Fruit fly (Drosophila melanogaster) ovary, adult (tissue): Measurements from ENCODE around the gene CG14011.

Source experiments
- CG17801 ChIP-seq: fragments of 200-800 bp; optimal IDR thresholded peaks from 2 replicates; lab custom pipeline; 2019; ENCODE audit warnings: missing biosample characterization, mild to moderate bottlenecking, missing genetic modification characterization, moderate library complexity; ENCODE audit not compliant: partially characterized antibody

CG14011 gene

DNA sequence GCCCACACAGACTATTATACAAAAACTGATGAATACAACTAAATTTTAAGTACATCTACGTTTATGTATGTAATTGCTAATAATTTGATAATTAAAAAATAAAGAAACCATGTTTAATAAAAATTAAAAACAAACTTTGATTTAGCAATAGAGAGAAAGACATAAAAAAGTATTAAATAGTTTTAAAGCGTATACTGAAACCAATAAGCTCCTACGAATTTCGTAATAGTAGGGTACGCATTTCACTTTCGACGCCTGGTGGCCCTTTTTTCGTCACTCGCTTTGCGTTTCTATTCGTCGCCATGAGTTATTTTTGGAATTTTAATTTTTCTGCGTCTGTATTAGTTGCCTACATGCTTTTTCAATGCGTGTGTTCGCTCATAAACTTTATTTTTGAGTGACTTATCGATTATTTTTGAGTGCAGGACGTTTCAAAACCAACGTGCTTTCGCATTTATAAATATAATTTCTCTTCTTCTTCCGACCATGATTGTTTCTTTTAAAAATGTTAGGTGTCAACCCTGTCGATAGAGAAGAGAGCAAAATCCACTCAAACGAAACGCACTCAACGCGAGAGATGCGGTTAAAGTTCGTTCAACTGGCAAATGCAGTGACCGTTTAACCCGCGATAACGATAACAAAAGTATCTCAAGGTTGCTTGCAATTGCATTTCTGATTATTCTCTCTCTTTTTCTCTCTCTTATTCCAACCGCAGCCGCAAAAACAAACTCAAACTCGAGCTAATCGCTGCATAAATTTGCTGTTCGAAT is 34.2 kb downstream of the CG14011 start, which contains the start of gene Oscillin:
Gene Oscillin (plus strand): TSS at position 569 of the 770 bp plus-strand sequence.
- peak; percentile 53 for TF ChIP-seq CG17801 (GFP tag; lab: Kevin White, UChicago)

DNA sequence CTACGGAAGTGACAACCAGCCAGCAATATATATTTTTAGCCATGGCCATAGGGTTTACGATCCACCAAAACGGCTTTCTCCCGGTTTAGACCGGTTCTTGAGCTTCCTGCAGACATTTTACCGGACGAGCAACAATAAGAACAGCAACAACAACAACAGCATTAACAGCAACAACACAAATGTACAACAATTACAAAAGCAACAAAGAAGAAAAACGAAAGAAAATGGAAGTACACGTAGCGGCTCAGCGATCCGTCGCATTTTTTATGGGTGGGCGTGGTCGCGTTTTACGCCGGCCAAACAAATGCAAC is 34.8 kb downstream of the CG14011 start:
- no peak for TF ChIP-seq CG17801 (GFP tag; lab: Kevin White, UChicago)

DNA sequence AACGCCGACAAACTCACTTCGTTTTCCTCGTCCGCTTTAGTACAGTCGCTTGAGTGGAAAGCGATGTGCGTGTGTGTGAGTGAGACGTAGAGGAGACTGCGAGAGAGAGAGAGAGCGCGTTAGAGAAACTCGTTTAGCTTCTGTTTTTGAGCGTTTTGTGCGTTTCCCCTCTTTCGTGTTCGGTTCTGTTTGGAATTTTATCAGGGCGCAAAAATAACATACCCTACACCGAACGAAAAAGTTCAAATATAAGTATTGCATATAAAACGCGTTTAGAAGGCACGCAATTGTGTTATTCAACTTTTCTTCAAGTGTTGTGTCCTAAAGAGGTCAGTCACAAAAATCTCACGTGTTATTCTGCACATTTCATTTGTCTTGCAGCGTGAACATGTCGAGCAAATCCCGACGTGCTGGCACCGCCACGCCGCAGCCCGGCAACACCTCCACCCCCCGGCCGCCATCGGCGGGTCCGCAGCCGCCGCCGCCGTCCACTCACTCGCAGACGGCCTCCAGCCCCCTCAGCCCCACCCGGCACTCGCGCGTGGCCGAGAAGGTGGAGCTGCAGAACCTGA is 37.9 kb downstream of the CG14011 start:
- TF ChIP-seq CG17801 (GFP tag; lab: Kevin White, UChicago), result peak; percentile 20

DNA sequence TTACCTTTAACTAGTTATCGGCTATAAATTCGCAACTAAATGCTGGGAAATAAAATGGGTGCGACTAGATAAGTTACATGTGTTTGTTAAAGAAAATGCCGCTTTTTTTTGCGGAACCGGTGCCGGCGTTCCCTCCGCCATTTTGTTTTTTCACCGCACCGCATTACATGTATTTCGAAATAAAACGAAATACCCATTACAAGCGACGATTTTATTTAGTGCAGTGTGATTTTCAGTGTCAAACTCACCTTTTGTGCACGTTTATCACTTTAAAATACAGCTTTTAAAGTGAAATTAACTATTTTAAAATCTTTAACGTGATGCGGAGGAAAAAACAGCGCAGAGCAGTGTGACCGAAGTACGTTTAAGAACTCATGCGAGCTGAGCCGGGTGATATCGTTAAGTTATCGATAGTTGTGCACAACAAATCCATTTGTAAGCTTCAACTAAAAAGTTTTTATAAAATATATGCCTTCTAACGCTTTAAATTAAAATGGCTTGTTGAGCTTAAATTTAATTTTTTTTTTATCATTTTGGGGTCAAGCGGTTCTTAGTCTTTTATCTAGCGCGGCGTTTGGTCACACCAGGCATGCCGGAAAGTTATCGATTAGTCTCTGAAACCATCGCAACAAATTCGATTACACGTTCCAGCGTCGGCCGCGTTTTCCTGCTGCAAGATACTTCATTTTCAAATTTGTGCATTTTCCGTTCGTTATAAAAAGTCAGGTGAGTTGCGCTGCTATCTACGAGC is 38.8 kb downstream of the CG14011 start, which contains the start of the genes Hel25E and Lam:
Gene Hel25E (minus strand): TSS at position 380 of the 751 bp plus-strand sequence.
Gene Lam (plus strand): TSS at position 546 of the 751 bp plus-strand sequence.
- TF ChIP-seq CG17801 (GFP tag; lab: Kevin White, UChicago), result no peak

DNA sequence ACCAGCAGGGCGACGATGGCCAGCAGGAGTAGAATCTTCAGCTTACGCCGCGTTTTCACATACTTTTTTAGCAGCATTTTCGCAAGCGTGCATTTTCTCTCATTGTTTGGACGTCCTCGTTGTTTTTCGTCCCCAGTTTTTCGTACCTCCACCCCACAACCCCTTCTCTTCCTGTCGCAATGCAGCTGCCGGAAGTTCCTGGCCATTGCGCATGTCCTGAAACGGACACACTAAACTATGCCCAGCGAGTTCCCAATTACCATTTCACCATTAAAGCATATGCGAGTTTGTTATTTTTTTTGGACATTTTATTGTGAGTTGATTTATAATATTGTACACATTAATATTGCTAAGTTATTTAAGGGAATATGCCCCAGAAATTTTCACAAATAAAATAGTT is 41.9 kb downstream of the CG14011 start, which contains the start of gene CG14015:
Gene CG14015 (minus strand): TSS at position 163 of the 400 bp plus-strand sequence.
- no peak for TF ChIP-seq CG17801 (GFP tag; lab: Kevin White, UChicago)

DNA sequence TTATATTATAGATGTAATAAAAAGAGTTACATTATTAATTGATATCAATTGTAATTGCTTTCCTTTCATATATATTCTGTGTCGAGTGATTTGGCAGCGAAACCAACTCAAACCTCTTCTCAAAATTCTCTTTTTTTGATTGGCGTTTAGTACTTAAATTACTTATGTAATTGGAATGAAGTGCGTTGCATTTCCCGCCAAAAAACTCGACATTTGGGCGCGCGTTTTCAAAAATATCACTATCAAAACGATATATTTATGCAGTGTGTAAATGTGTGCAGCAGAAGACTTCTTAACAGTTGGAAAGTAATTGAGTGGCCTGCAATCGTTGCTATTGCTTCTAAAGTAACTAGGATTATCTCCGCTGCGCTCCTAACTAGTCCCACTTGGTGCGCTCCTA is 43.9 kb downstream of the CG14011 start:
- TF ChIP-seq CG17801 (GFP tag; lab: Kevin White, UChicago), result no peak

DNA sequence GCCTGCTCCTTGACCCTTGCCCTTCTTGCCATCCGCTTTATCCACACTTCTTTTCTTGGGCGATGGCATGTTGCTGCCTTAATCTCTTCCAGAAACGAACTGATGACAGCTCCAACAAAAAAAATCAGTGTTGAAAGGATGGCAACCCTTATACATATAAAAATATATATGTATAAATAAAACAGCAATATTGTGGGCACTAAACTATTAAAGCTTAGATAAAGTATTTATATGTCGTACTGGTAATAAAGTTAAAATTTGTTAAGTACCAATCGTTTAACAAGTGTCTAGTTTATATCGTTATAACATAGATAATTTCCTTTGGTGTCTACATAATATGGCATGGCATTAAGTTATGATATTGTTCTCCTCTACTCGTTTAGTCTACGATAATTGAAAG is 44.3 kb downstream of the CG14011 start, which contains the start of gene tomb:
Gene tomb (minus strand): TSS at position 101 of the 400 bp plus-strand sequence.
- no peak for TF ChIP-seq CG17801 (GFP tag; lab: Kevin White, UChicago)

DNA sequence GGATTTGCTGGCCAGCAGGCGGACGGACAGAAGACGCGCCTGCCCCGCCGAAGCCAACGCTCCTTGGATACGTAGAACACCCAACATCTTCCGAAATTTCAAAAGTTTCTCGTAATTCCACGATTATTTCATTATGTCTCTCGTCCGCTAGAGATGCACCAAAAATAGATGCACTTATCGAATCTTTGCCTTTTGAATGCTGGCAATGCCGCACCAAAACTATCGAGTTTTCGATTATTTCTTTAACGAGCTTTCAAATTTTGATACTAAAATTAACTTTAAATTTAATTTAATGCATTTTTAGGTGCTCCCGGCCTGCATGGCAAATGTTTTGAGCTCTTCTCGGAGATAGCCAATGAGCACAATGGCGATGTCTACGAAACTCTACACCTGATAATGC is 48.9 kb downstream of the CG14011 start, which contains the start of gene Coq6:
Gene Coq6 (minus strand): TSS at position 163 of the 400 bp plus-strand sequence.
- TF ChIP-seq CG17801 (GFP tag; lab: Kevin White, UChicago), result no peak
